Worm (Caenorhabditis elegans) whole organism, L2 larva: ENCODE data around the gene memb-2.

Experiments
- C34F6.9 ChIP-seq: fragments of 150-350 bp; optimal IDR thresholded peaks from 2 replicates; lab custom pipeline; 2014; ENCODE audit warnings: missing biosample characterization, missing genetic modification characterization
- F13H6.1 ChIP-seq: sonication (generic microtip); optimal IDR thresholded peaks from 2 replicates; lab custom pipeline; 2016; ENCODE audit warnings: missing genetic modification characterization, missing compliant biosample characterization
- R02D3.7 ChIP-seq: fragments of 150-350 bp; optimal IDR thresholded peaks from 2 replicates; lab custom pipeline; 2014; ENCODE audit warnings: missing biosample characterization, missing genetic modification characterization
- alr-1 ChIP-seq: fragments of 150-350 bp; optimal IDR thresholded peaks from 2 replicates; lab custom pipeline; 2014; ENCODE audit warnings: missing biosample characterization, missing genetic modification characterization
- aly-2 ChIP-seq: fragments of 150-350 bp; optimal IDR thresholded peaks from 2 replicates; lab custom pipeline; 2014; ENCODE audit warnings: missing biosample characterization, missing genetic modification characterization
- ama-1 ChIP-seq: fragments of 150-350 bp; optimal IDR thresholded peaks from 2 replicates; lab custom pipeline; 2018; ENCODE audit warnings: inconsistent platforms
- blmp-1 ChIP-seq: sonication (generic microtip); optimal IDR thresholded peaks from 2 replicates; lab custom pipeline; 2017; ENCODE audit warnings: missing genetic modification characterization, mild to moderate bottlenecking, missing compliant biosample characterization, antibody characterized with exemption, moderate library complexity; ENCODE audit not compliant: insufficient read depth
- ceh-82 ChIP-seq: fragments of 150-350 bp; optimal IDR thresholded peaks from 2 replicates; lab custom pipeline; 2014; ENCODE audit warnings: missing biosample characterization, missing genetic modification characterization
- crh-2 ChIP-seq: sonication (generic microtip); optimal IDR thresholded peaks from 2 replicates; lab custom pipeline; 2017; ENCODE audit warnings: missing biosample characterization, missing genetic modification characterization
- egl-27 ChIP-seq: sonication (generic microtip); optimal IDR thresholded peaks from 3 replicates; lab custom pipeline; 2017; ENCODE audit warnings: missing biosample characterization, missing genetic modification reagents, missing genetic modification characterization
- elt-3 ChIP-seq: sonication (generic microtip); optimal IDR thresholded peaks from 2 replicates; lab custom pipeline; 2017; ENCODE audit warnings: missing biosample characterization, missing genetic modification characterization
- fos-1 ChIP-seq: fragments of 150-350 bp; optimal IDR thresholded peaks from 2 replicates; lab custom pipeline; 2014; ENCODE audit warnings: missing biosample characterization, missing genetic modification characterization
- gmeb-1 ChIP-seq: fragments of 150-350 bp; optimal IDR thresholded peaks from 2 replicates; lab custom pipeline; 2014; ENCODE audit warnings: missing biosample characterization, missing genetic modification characterization
- lin-13 ChIP-seq: fragments of 150-350 bp; optimal IDR thresholded peaks from 2 replicates; lab custom pipeline; 2014; ENCODE audit warnings: missing biosample characterization, missing genetic modification reagents, missing genetic modification characterization
- lin-39 ChIP-seq: fragments of 150-350 bp; optimal IDR thresholded peaks from 2 replicates; lab custom pipeline; 2014; ENCODE audit warnings: missing biosample characterization, missing genetic modification reagents, missing genetic modification characterization
- lsy-2 ChIP-seq, 2 experiments: fragments of 150-350 bp in 1 of 2; sonication (generic microtip) in 1 of 2; optimal IDR thresholded peaks; 2 replicates each; lab custom pipeline; 2014 to 2017; ENCODE audit warnings: missing biosample characterization in 2 of 2, missing genetic modification characterization in 2 of 2
- mab-5 ChIP-seq: fragments of 150-350 bp; optimal IDR thresholded peaks from 2 replicates; lab custom pipeline; 2014; ENCODE audit warnings: missing biosample characterization, missing genetic modification characterization
- nhr-11 ChIP-seq: fragments of 150-350 bp; optimal IDR thresholded peaks from 2 replicates; lab custom pipeline; 2014; ENCODE audit warnings: missing biosample characterization, missing genetic modification characterization
- nhr-12 ChIP-seq: fragments of 150-350 bp; optimal IDR thresholded peaks from 2 replicates; lab custom pipeline; 2014; ENCODE audit warnings: missing biosample characterization, missing genetic modification characterization
- nhr-129 ChIP-seq: fragments of 150-350 bp; optimal IDR thresholded peaks from 2 replicates; lab custom pipeline; 2014; ENCODE audit warnings: missing biosample characterization, missing genetic modification characterization
- nhr-21 ChIP-seq: fragments of 150-350 bp; optimal IDR thresholded peaks from 2 replicates; lab custom pipeline; 2014; ENCODE audit warnings: missing biosample characterization, missing genetic modification characterization
- nhr-237 ChIP-seq: fragments of 150-350 bp; optimal IDR thresholded peaks from 2 replicates; lab custom pipeline; 2014; ENCODE audit warnings: missing biosample characterization, missing genetic modification characterization
- nhr-25 ChIP-seq: fragments of 150-350 bp; sonication (generic microtip); optimal IDR thresholded peaks from 3 replicates; lab custom pipeline; 2014; ENCODE audit warnings: missing biosample characterization, missing genetic modification characterization
- nhr-6 ChIP-seq: fragments of 150-350 bp; optimal IDR thresholded peaks from 2 replicates; lab custom pipeline; 2014; ENCODE audit warnings: missing biosample characterization, missing genetic modification characterization
- nhr-77 ChIP-seq: fragments of 150-350 bp; optimal IDR thresholded peaks from 2 replicates; lab custom pipeline; 2014; ENCODE audit warnings: missing biosample characterization, missing genetic modification characterization
- peb-1 ChIP-seq: fragments of 150-350 bp; optimal IDR thresholded peaks from 2 replicates; lab custom pipeline; 2014; ENCODE audit warnings: missing biosample characterization, missing genetic modification characterization
- sem-4 ChIP-seq: fragments of 150-350 bp; optimal IDR thresholded peaks from 2 replicates; lab custom pipeline; 2014; ENCODE audit warnings: missing biosample characterization, missing genetic modification reagents, missing genetic modification characterization
- skn-1 ChIP-seq: sonication (generic microtip); optimal IDR thresholded peaks from 2 replicates; lab custom pipeline; 2017; ENCODE audit warnings: missing biosample characterization, missing genetic modification characterization
- sma-3 ChIP-seq: sonication (generic microtip); optimal IDR thresholded peaks from 2 replicates; lab custom pipeline; 2016; ENCODE audit warnings: missing genetic modification reagents, missing genetic modification characterization, missing compliant biosample characterization
- sma-9 ChIP-seq, 2 experiments: fragments of 150-350 bp in 1 of 2; sonication (generic microtip) in 1 of 2; optimal IDR thresholded peaks; 2 replicates each; lab custom pipeline; 2014 to 2016; ENCODE audit warnings: missing genetic modification characterization in 2 of 2, mild to moderate bottlenecking in 1 of 2, missing biosample characterization in 1 of 2, missing compliant biosample characterization in 1 of 2, missing genetic modification reagents in 1 of 2, moderate library complexity in 1 of 2
- snpc-4 ChIP-seq: fragments of 150-350 bp; optimal IDR thresholded peaks from 2 replicates; lab custom pipeline; 2014; ENCODE audit warnings: missing biosample characterization, missing genetic modification characterization
- unc-55 ChIP-seq: fragments of 150-350 bp; sonication (generic microtip); optimal IDR thresholded peaks from 3 replicates; lab custom pipeline; 2014; ENCODE audit warnings: missing biosample characterization, missing genetic modification reagents, missing genetic modification characterization
- zag-1 ChIP-seq: fragments of 150-350 bp; optimal IDR thresholded peaks from 2 replicates; lab custom pipeline; 2014; ENCODE audit warnings: missing biosample characterization, missing genetic modification characterization
- ztf-11 ChIP-seq: sonication (generic microtip); optimal IDR thresholded peaks from 2 replicates; lab custom pipeline; 2017; ENCODE audit warnings: missing biosample characterization, missing genetic modification characterization
- ztf-4 ChIP-seq: fragments of 150-350 bp; optimal IDR thresholded peaks from 2 replicates; lab custom pipeline; 2014; ENCODE audit warnings: missing biosample characterization, missing genetic modification characterization

memb-2 gene

ce11 chrV:5610186-5610585 is 9.8 kb downstream of the memb-2 start:
- TF ChIP-seq ama-1 (no peak), lin-13 (no peak), zag-1 (no peak)

- TF ChIP-seq skn-1 (tag; lab: Kevin White, UChicago) (no peak), sma-3 (GFP tag; lab: Kevin White, UChicago) (no peak), egl-27 (tag; lab: Kevin White, UChicago) (no peak), lin-39 (tag; lab: Kevin White, UChicago) (no peak)
These were observed 13.7 kb downstream of the memb-2 start, which contains the start of gene CD4.1 for ce11 chrV:5606255-5606654. CD4.1 (plus strand) TSS chrV:5606555.

- TF ChIP-seq sma-9 (GFP tag; optimal IDR thresholded peaks at IDR 0.05; lab: Kevin White, UChicago) = no peak
- no peak for TF ChIP-seq sma-9 (tag; optimal IDR thresholded peaks at IDR 0.05; lab: Kevin White, UChicago)
These were observed 18.7 kb downstream of the memb-2 start, which contains the start of gene CD4.8 for ce11 chrV:5601263-5601662. CD4.8 (minus strand) TSS chrV:5601363.

ce11 chrV:5596391-5597030 is 23.4 kb downstream of the memb-2 start, which contains the start of gene zhit-1:
zhit-1 (minus strand) TSS chrV:5596551.
- TF ChIP-seq blmp-1 (tag; lab: Kevin White, UChicago) = no peak
- TF ChIP-seq sma-3 (GFP tag; lab: Kevin White, UChicago) = no peak
- TF ChIP-seq lin-13 = peak; percentile 11
- TF ChIP-seq fos-1 (tag; lab: Kevin White, UChicago) = no peak
- no peak for TF ChIP-seq R02D3.7 (tag; lab: Kevin White, UChicago)
- no peak for TF ChIP-seq mab-5 (tag; lab: Kevin White, UChicago)
- TF ChIP-seq nhr-129 = peak; percentile 1
- no peak for TF ChIP-seq lin-39 (tag; lab: Kevin White, UChicago)
- no peak for TF ChIP-seq zag-1
- TF ChIP-seq ceh-82 (tag; lab: Kevin White, UChicago) = no peak
- TF ChIP-seq ztf-11 (tag; lab: Kevin White, UChicago) = no peak
- TF ChIP-seq unc-55 (GFP tag; lab: Kevin White, UChicago) = peak; percentile 56
- TF ChIP-seq ama-1 = no peak
- no peak for TF ChIP-seq elt-3
- TF ChIP-seq gmeb-1 (tag; lab: Kevin White, UChicago) = peak; percentile 93
- TF ChIP-seq snpc-4 (tag; lab: Kevin White, UChicago) = peak; percentile 61
- peak in 1 of 2 experiments; percentile 58 for TF ChIP-seq lsy-2 (tag; optimal IDR thresholded peaks at IDR 0.05; lab: Kevin White, UChicago)
- TF ChIP-seq sma-9 (GFP tag; optimal IDR thresholded peaks at IDR 0.05; lab: Kevin White, UChicago) = no peak
- TF ChIP-seq sma-9 (tag; optimal IDR thresholded peaks at IDR 0.05; lab: Kevin White, UChicago) = no peak
- no peak for TF ChIP-seq aly-2 (tag; lab: Kevin White, UChicago)
- peak; percentile 36 for TF ChIP-seq C34F6.9 (tag; lab: Kevin White, UChicago)

- no peak for TF ChIP-seq R02D3.7 (tag; lab: Kevin White, UChicago)
- TF ChIP-seq alr-1 (tag; lab: Kevin White, UChicago) = no peak
- no peak for TF ChIP-seq skn-1 (tag; lab: Kevin White, UChicago)
These were observed 25.6 kb downstream of the memb-2 start, which contains the start of gene crn-2 for ce11 chrV:5594315-5594714. crn-2 (plus strand) TSS chrV:5594615.

- TF ChIP-seq nhr-77 (no peak), C34F6.9 (tag; lab: Kevin White, UChicago) (no peak)
- TF ChIP-seq, all 48 proteins: peak for 0
These were observed 26.5 kb downstream of the memb-2 start, which contains the start of gene mrpl-48 for ce11 chrV:5593406-5593805. mrpl-48 (plus strand) TSS chrV:5593706.

- TF ChIP-seq F13H6.1 (tag; lab: Kevin White, UChicago) = peak; percentile 78
- TF ChIP-seq crh-2 = peak; percentile 88
- TF ChIP-seq elt-3 = no peak
- TF ChIP-seq peb-1 (tag; lab: Kevin White, UChicago) = no peak
- TF ChIP-seq nhr-129 = peak; percentile 80
- peak; percentile 90 for TF ChIP-seq lin-13
- TF ChIP-seq nhr-12 (tag; lab: Kevin White, UChicago) = no peak
- TF ChIP-seq blmp-1 (tag; lab: Kevin White, UChicago) = peak; percentile 17
- peak; percentile 80 for TF ChIP-seq nhr-25 (tag; lab: Kevin White, UChicago)
- peak; percentile 84 for TF ChIP-seq sma-9 (GFP tag; optimal IDR thresholded peaks at IDR 0.05; lab: Kevin White, UChicago)
- no peak for TF ChIP-seq sma-9 (tag; optimal IDR thresholded peaks at IDR 0.05; lab: Kevin White, UChicago)
- no peak for TF ChIP-seq ztf-11 (tag; lab: Kevin White, UChicago)
- TF ChIP-seq lsy-2 (tag; optimal IDR thresholded peaks at IDR 0.05; lab: Kevin White, UChicago) = peak; percentile 81 to 94
- peak; percentile 57 for TF ChIP-seq ztf-4 (tag; lab: Kevin White, UChicago)
- TF ChIP-seq sem-4 (tag; lab: Kevin White, UChicago) = peak; percentile 81
- TF ChIP-seq C34F6.9 (tag; lab: Kevin White, UChicago) = peak; percentile 86
- peak; percentile 69 for TF ChIP-seq zag-1
- peak; percentile 60 for TF ChIP-seq fos-1 (tag; lab: Kevin White, UChicago)
- TF ChIP-seq unc-55 (GFP tag; lab: Kevin White, UChicago) = peak; percentile 91
- peak; percentile 78 for TF ChIP-seq nhr-21 (tag; lab: Kevin White, UChicago)
- peak; percentile 82 for TF ChIP-seq nhr-6 (tag; lab: Kevin White, UChicago)
- no peak for TF ChIP-seq nhr-11
- peak; percentile 46 for TF ChIP-seq egl-27 (tag; lab: Kevin White, UChicago)
- TF ChIP-seq sma-3 (GFP tag; lab: Kevin White, UChicago) = peak; percentile 47
- TF ChIP-seq gmeb-1 (tag; lab: Kevin White, UChicago) = peak; percentile 86
- peak; percentile 70 for TF ChIP-seq mab-5 (tag; lab: Kevin White, UChicago)
- no peak for TF ChIP-seq nhr-237 (tag; lab: Kevin White, UChicago)
- peak; percentile 45 for TF ChIP-seq nhr-77
These were observed 27.6 kb downstream of the memb-2 start, which contains the start of gene vps-37 for ce11 chrV:5592323-5592722. vps-37 (plus strand) TSS chrV:5592700.
